Worm (Caenorhabditis elegans): ENCODE results near the gene clec-205.
A peak's percentile ranks its signal among the peaks of the same experiment; 100 is the strongest.

DNA sequence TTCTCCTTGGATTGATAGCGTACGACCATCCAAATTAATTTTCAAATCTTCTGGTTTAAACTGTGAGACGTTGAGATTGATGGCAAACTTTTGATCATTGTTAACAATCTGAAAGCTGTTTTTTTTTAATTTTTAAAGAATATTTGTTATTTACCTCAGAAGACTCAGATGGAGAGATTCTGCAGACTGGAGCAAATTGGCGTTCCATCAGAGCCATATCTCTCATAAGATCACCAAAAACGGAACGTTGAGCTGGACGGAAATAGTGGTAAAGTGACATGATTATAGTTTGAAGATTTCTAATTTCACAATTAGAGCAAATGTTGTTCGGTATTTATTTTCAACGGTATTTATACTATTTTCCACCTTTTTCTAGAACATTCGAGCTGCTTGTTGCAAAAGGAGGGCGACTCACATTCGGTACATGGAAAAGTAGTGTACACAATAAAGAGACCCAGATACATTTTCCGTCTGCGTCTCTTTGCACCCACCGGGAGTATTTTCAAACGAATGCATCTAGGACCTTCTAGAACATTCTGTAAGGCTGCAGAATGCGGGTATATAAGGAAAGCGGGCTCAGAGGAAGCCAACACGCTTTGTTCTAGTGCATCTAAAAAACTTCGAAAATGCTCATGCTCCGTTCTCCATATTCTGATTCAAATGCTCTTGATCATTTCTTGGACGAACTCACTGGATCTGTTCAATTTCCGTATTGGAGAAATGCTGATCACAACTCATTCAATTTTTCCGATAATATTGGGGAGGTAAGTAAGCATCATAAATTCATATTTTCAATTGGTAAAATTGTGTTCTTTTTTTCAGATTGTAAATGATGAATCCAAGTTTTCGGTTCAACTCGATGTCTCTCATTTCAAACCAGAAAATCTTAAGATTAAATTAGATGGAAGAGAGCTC lies 44.2 kb downstream of the clec-205 start, which contains the start of the genes hsp-16.2 and hsp-16.41:
- TF ChIP-seq eyg-1 (tag; optimal IDR thresholded peaks at IDR 0.05) (no peak), dve-1 (tag; optimal IDR thresholded peaks at IDR 0.05) (no peak), C38D4.7 (GFP tag; optimal IDR thresholded peaks at IDR 0.05) (no peak), ama-1 (optimal IDR thresholded peaks at IDR 0.05) (no peak), pag-3 (tag; optimal IDR thresholded peaks at IDR 0.05; ENCODE audit: borderline replicate concordance) (no peak), fkh-10 (GFP tag; optimal IDR thresholded peaks at IDR 0.05) (no peak), ref-2 (tag; optimal IDR thresholded peaks at IDR 0.05) (peak; percentile 34), unc-86 (tag; optimal IDR thresholded peaks at IDR 0.05) (peak; percentile 10)
